Fruit fly (Drosophila melanogaster) whole organism, pupa: ENCODE results near the gene CG15731.
A peak's percentile ranks its signal among the peaks of the same experiment; 100 is the strongest.

ENCODE experiments used
- CG10348 ChIP-seq: fragments of 200-800 bp; sonication (Bioruptor generic); IDR thresholded peaks from 2 replicates; pipeline ENCODE4 v1.3.6; 2022; ENCODE audit warnings: missing biosample characterization, missing genetic modification characterization
- CG13204 ChIP-seq: fragments of 200-800 bp; sonication (Bioruptor generic); optimal IDR thresholded peaks from 2 replicates; lab custom pipeline; 2018; ENCODE audit warnings: missing biosample characterization, mild to moderate bottlenecking, missing genetic modification characterization, moderate library complexity
- CG34367 ChIP-seq: fragments of 200-800 bp; sonication (Bioruptor generic); optimal IDR thresholded peaks from 2 replicates; lab custom pipeline; 2018; ENCODE audit warnings: missing biosample characterization, mild to moderate bottlenecking, missing genetic modification characterization
- CG8301 ChIP-seq: fragments of 200-800 bp; sonication (Bioruptor generic); optimal IDR thresholded peaks from 2 replicates; lab custom pipeline; 2018; ENCODE audit warnings: missing biosample characterization, mild to moderate bottlenecking, missing genetic modification characterization
- EcR ChIP-seq: fragments of 200-800 bp; sonication (Bioruptor generic); optimal IDR thresholded peaks from 3 replicates; lab custom pipeline; 2019; ENCODE audit warnings: missing biosample characterization, missing genetic modification characterization, mild to moderate bottlenecking, moderate library complexity, missing genetic modification reagents
- Pif1B ChIP-seq: fragments of 200-800 bp; sonication (Bioruptor generic); optimal IDR thresholded peaks from 3 replicates; lab custom pipeline; 2016; ENCODE audit warnings: missing biosample characterization, missing genetic modification characterization

- peak; percentile 5 for TF ChIP-seq CG8301
- no peak for TF ChIP-seq EcR (GFP tag; lab: Kevin White, UChicago)
- no peak for TF ChIP-seq CG13204 (GFP tag; lab: Kevin White, UChicago)
- TF ChIP-seq CG10348 (GFP tag; lab: Robert Waterston, UW): no peak
- no peak for TF ChIP-seq CG34367 (tag; lab: Kevin White, UChicago)
- TF ChIP-seq Pif1B (GFP tag; lab: Kevin White, UChicago): no peak
These were observed 9.7 kb downstream of the CG15731 start for dm6 chrX:12447874-12448273.
